Fruit fly (Drosophila melanogaster) whole organism, embryonic: ENCODE results near the gene CG32590.

ENCODE experiments used
- Atf6 ChIP-seq: fragments of 200-800 bp; sonication (Bioruptor generic); IDR thresholded peaks from 2 replicates; pipeline ENCODE4 v1.3.6; 2022; ENCODE audit warnings: missing biosample characterization, missing genetic modification characterization
- BEAF-32 ChIP-seq: fragments of 200-800 bp; sonication (Bioruptor generic); optimal IDR thresholded peaks from 3 replicates; lab custom pipeline; 2017; ENCODE audit warnings: missing biosample characterization, missing genetic modification characterization, mild to moderate bottlenecking, moderate library complexity, missing genetic modification reagents
- CG10979 ChIP-seq: fragments of 200-800 bp; sonication (Bioruptor generic); optimal IDR thresholded peaks from 2 replicates; lab custom pipeline; 2018; ENCODE audit warnings: missing biosample characterization, mild to moderate bottlenecking, missing genetic modification characterization, moderate library complexity
- CG12299 ChIP-seq: fragments of 200-800 bp; sonication (Bioruptor generic); optimal IDR thresholded peaks from 2 replicates; lab custom pipeline; 2018; ENCODE audit warnings: missing biosample characterization, mild to moderate bottlenecking, missing genetic modification characterization
- CG13624 ChIP-seq: fragments of 200-800 bp; sonication (Bioruptor generic); optimal IDR thresholded peaks from 2 replicates; lab custom pipeline; 2016; ENCODE audit warnings: missing biosample characterization, missing genetic modification characterization
- CG13775 ChIP-seq: fragments of 200-800 bp; sonication (Bioruptor generic); optimal IDR thresholded peaks from 3 replicates; lab custom pipeline; 2017; ENCODE audit warnings: missing biosample characterization, mild to moderate bottlenecking, missing genetic modification characterization
- CG14710 ChIP-seq: fragments of 200-800 bp; sonication (Bioruptor generic); optimal IDR thresholded peaks from 3 replicates; lab custom pipeline; 2019; ENCODE audit warnings: missing biosample characterization, mild to moderate bottlenecking, missing genetic modification characterization, moderate library complexity
- CG2199 ChIP-seq: fragments of 200-800 bp; sonication (Bioruptor generic); IDR thresholded peaks from 3 replicates; pipeline ENCODE4 v1.3.6; 2022; ENCODE audit warnings: missing biosample characterization, missing genetic modification characterization
- CG2875 ChIP-seq: fragments of 200-800 bp; sonication (Bioruptor generic); optimal IDR thresholded peaks from 2 replicates; lab custom pipeline; 2017; ENCODE audit warnings: missing biosample characterization, mild to moderate bottlenecking, missing genetic modification characterization, missing genetic modification reagents
- CG3163 ChIP-seq: fragments of 200-800 bp; sonication (Bioruptor generic); optimal IDR thresholded peaks from 3 replicates; lab custom pipeline; 2016; ENCODE audit warnings: missing biosample characterization, missing genetic modification characterization
- CG3281 ChIP-seq: fragments of 200-800 bp; sonication (Bioruptor generic); optimal IDR thresholded peaks from 3 replicates; lab custom pipeline; 2017; ENCODE audit warnings: missing biosample characterization, mild to moderate bottlenecking, missing genetic modification characterization
- CG3726 ChIP-seq: fragments of 200-800 bp; sonication (Bioruptor generic); IDR thresholded peaks from 3 replicates; pipeline ENCODE4, ENCODE4 v1.3.6; 2022; ENCODE audit warnings: missing biosample characterization, missing genetic modification characterization
- CG3838 ChIP-seq: fragments of 200-800 bp; sonication (Bioruptor generic); optimal IDR thresholded peaks from 3 replicates; lab custom pipeline; 2016; ENCODE audit warnings: missing biosample characterization, missing genetic modification characterization
- CG42726 ChIP-seq: fragments of 200-800 bp; sonication (Bioruptor generic); IDR thresholded peaks from 2 replicates; pipeline ENCODE4 v1.3.6; 2022; ENCODE audit warnings: missing biosample characterization, missing genetic modification characterization; ENCODE audit not compliant: partially characterized antibody
- CG4617 ChIP-seq: fragments of 200-800 bp; sonication (Bioruptor generic); optimal IDR thresholded peaks from 3 replicates; lab custom pipeline; 2016; ENCODE audit warnings: missing biosample characterization, missing genetic modification characterization, borderline replicate concordance
- CG5180 ChIP-seq: fragments of 200-800 bp; sonication (Bioruptor generic); optimal IDR thresholded peaks from 3 replicates; lab custom pipeline; 2017; ENCODE audit warnings: missing biosample characterization, missing genetic modification characterization, mild to moderate bottlenecking, moderate library complexity, missing genetic modification reagents
- CG6654 ChIP-seq: fragments of 200-800 bp; sonication (Bioruptor generic); optimal IDR thresholded peaks from 2 replicates; lab custom pipeline; 2017; ENCODE audit warnings: missing biosample characterization, mild to moderate bottlenecking, missing genetic modification characterization
- Doc2 ChIP-seq: fragments of 200-800 bp; sonication (Bioruptor generic); IDR thresholded peaks from 2 replicates; pipeline ENCODE4 v1.3.6; 2022; ENCODE audit warnings: missing biosample characterization, missing genetic modification characterization
- ERR ChIP-seq: fragments of 200-800 bp; sonication (Bioruptor generic); optimal IDR thresholded peaks from 2 replicates; lab custom pipeline; 2016; ENCODE audit warnings: missing biosample characterization, missing genetic modification characterization
- Fer1 ChIP-seq: fragments of 200-800 bp; sonication (Bioruptor generic); optimal IDR thresholded peaks from 2 replicates; lab custom pipeline; 2017; ENCODE audit warnings: missing biosample characterization, mild to moderate bottlenecking, missing genetic modification characterization
- GATAe ChIP-seq: fragments of 200-800 bp; sonication (Bioruptor generic); conservative IDR thresholded peaks from 2 replicates; pipeline ENCODE4 v1.3.6; 2022; ENCODE audit warnings: missing biosample characterization, missing genetic modification characterization
- H15 ChIP-seq: fragments of 200-800 bp; sonication (Bioruptor generic); IDR thresholded peaks from 3 replicates; pipeline ENCODE4 v1.3.6; 2022; ENCODE audit warnings: missing biosample characterization, missing genetic modification characterization
- HLH4C ChIP-seq: fragments of 200-800 bp; sonication (Bioruptor generic); IDR thresholded peaks from 3 replicates; pipeline ENCODE4 v1.3.6; 2022; ENCODE audit warnings: missing biosample characterization, missing genetic modification characterization; ENCODE audit not compliant: partially characterized antibody
- Hmx ChIP-seq: fragments of 200-800 bp; sonication (Bioruptor generic); optimal IDR thresholded peaks from 2 replicates; lab custom pipeline; 2016; ENCODE audit warnings: missing biosample characterization, missing genetic modification characterization
- Hsf ChIP-seq: fragments of 200-800 bp; sonication (Bioruptor generic); optimal IDR thresholded peaks from 3 replicates; lab custom pipeline; 2016; ENCODE audit warnings: missing biosample characterization, missing genetic modification characterization
- NC2α ChIP-seq: fragments of 200-800 bp; sonication (Bioruptor generic); optimal IDR thresholded peaks from 2 replicates; lab custom pipeline; 2016; ENCODE audit warnings: missing biosample characterization, missing genetic modification characterization
- NK7.1 ChIP-seq: fragments of 200-800 bp; sonication (Bioruptor generic); optimal IDR thresholded peaks from 3 replicates; lab custom pipeline; 2016; ENCODE audit warnings: missing biosample characterization, missing genetic modification characterization
- NfI ChIP-seq: fragments of 200-800 bp; sonication (Bioruptor generic); optimal IDR thresholded peaks from 3 replicates; lab custom pipeline; 2018; ENCODE audit warnings: missing biosample characterization, mild to moderate bottlenecking, missing genetic modification characterization, moderate library complexity
- Optix ChIP-seq: fragments of 200-800 bp; sonication (Bioruptor generic); IDR thresholded peaks from 3 replicates; pipeline ENCODE4 v1.3.6; 2022; ENCODE audit warnings: missing biosample characterization, missing genetic modification characterization
- Side ChIP-seq: fragments of 200-800 bp; sonication (Bioruptor generic); optimal IDR thresholded peaks from 2 replicates; lab custom pipeline; 2016; ENCODE audit warnings: missing biosample characterization, missing genetic modification characterization
- Sry-δ ChIP-seq: fragments of 200-800 bp; sonication (Bioruptor generic); optimal IDR thresholded peaks from 2 replicates; lab custom pipeline; 2016; ENCODE audit warnings: missing biosample characterization, missing genetic modification characterization
- Stat92E ChIP-seq, 3 experiments: fragments of >200 bp in 2 of 3; fragments of 200-800 bp in 1 of 3; sonication (Bioruptor generic) in 1 of 3; optimal IDR thresholded peaks; 2 replicates each; lab custom pipeline; 2017 to 2019; ENCODE audit warnings: missing biosample characterization in 3 of 3, missing genetic modification characterization in 3 of 3, mild to moderate bottlenecking in 1 of 3, moderate library complexity in 1 of 3
- Taf1 ChIP-seq: fragments of 200-800 bp; sonication (Bioruptor generic); IDR thresholded peaks from 2 replicates; pipeline ENCODE4 v1.3.6; 2022; ENCODE audit warnings: missing biosample characterization, missing genetic modification characterization
- ase ChIP-seq: fragments of 200-800 bp; sonication (Bioruptor generic); IDR thresholded peaks from 3 replicates; pipeline ENCODE4 v1.3.6; 2022; ENCODE audit warnings: missing biosample characterization, missing genetic modification characterization
- ato ChIP-seq: fragments of 200-800 bp; sonication (Bioruptor generic); IDR thresholded peaks from 2 replicates; pipeline ENCODE4 v1.3.6; 2022; ENCODE audit warnings: missing biosample characterization, missing genetic modification characterization; ENCODE audit not compliant: partially characterized antibody
- dmrt99B ChIP-seq: fragments of 200-800 bp; sonication (Bioruptor generic); optimal IDR thresholded peaks from 2 replicates; lab custom pipeline; 2018; ENCODE audit warnings: missing biosample characterization, mild to moderate bottlenecking, missing genetic modification characterization, moderate library complexity
- fru ChIP-seq: fragments of >200 bp; optimal IDR thresholded peaks from 2 replicates; lab custom pipeline; 2017
- gcm2 ChIP-seq: fragments of 200-800 bp; sonication (Bioruptor generic); optimal IDR thresholded peaks from 2 replicates; lab custom pipeline; 2016; ENCODE audit warnings: missing biosample characterization, missing genetic modification characterization
- ham ChIP-seq: fragments of 200-800 bp; sonication (Bioruptor generic); IDR thresholded peaks from 2 replicates; pipeline ENCODE4 v1.3.6; 2022; ENCODE audit warnings: missing biosample characterization, missing genetic modification characterization
- hb ChIP-seq: fragments of 200-800 bp; sonication (Bioruptor generic); IDR thresholded peaks from 3 replicates; pipeline ENCODE4 v1.3.6; 2022; ENCODE audit warnings: missing biosample characterization, missing genetic modification characterization; ENCODE audit not compliant: partially characterized antibody
- ken ChIP-seq: fragments of 200-800 bp; sonication (Bioruptor generic); IDR thresholded peaks from 3 replicates; pipeline ENCODE4 v1.3.6; 2022; ENCODE audit warnings: missing biosample characterization, missing genetic modification characterization
- knrl ChIP-seq: fragments of 200-800 bp; sonication (Bioruptor generic); IDR thresholded peaks from 3 replicates; pipeline ENCODE4 v1.3.6; 2022; ENCODE audit warnings: missing biosample characterization, missing genetic modification characterization; ENCODE audit not compliant: partially characterized antibody
- sc ChIP-seq, 3 experiments: fragments of >200 bp in 2 of 3; fragments of 200-800 bp in 1 of 3; sonication (Bioruptor generic) in 1 of 3; optimal IDR thresholded peaks; 2 replicates in 2 of 3; 3 replicates in 1 of 3; lab custom pipeline; 2017; ENCODE audit warnings: mild to moderate bottlenecking in 1 of 3, missing biosample characterization in 1 of 3, missing genetic modification characterization in 1 of 3, missing genetic modification reagents in 1 of 3
- seq ChIP-seq: fragments of 200-800 bp; sonication (Bioruptor generic); IDR thresholded peaks from 2 replicates; pipeline ENCODE4 v1.3.6; 2022; ENCODE audit warnings: missing biosample characterization, missing genetic modification characterization
- slp2 ChIP-seq: fragments of 200-800 bp; sonication (Bioruptor generic); optimal IDR thresholded peaks from 2 replicates; lab custom pipeline; 2016; ENCODE audit warnings: missing biosample characterization, missing genetic modification characterization
- sr ChIP-seq: fragments of 200-800 bp; sonication (Bioruptor generic); IDR thresholded peaks from 3 replicates; pipeline ENCODE4 v1.3.6; 2022; ENCODE audit warnings: missing biosample characterization, missing genetic modification characterization
- usp ChIP-seq: fragments of >200 bp; optimal IDR thresholded peaks from 2 replicates; lab custom pipeline; 2017; ENCODE audit warnings: missing biosample characterization, missing genetic modification characterization
- vfl ChIP-seq: fragments of 200-800 bp; sonication (Bioruptor generic); optimal IDR thresholded peaks from 2 replicates; lab custom pipeline; 2016; ENCODE audit warnings: missing biosample characterization, missing genetic modification characterization
- zen2 ChIP-seq: fragments of 200-800 bp; sonication (Bioruptor generic); IDR thresholded peaks from 3 replicates; pipeline ENCODE4 v1.3.6; 2022; ENCODE audit warnings: missing biosample characterization, missing genetic modification characterization; ENCODE audit not compliant: partially characterized antibody

The CG32590 gene

dm6 chrX:14882536-14883118 lies 43.7 kb upstream of the CG32590 start, which contains the start of the genes CG45064 and CG45065 (continued):
- TF ChIP-seq CG2199 (GFP tag; lab: Robert Waterston, UW) (peak; percentile 92; the same call in 2 of the 3 replicates), Hsf (GFP tag; lab: Kevin White, UChicago) (peak; percentile 78), vfl (GFP tag; lab: Kevin White, UChicago) (peak; percentile 62), usp (GFP tag; lab: Kevin White, UChicago) (no peak), zen2 (no peak), Fer1 (GFP tag; lab: Kevin White, UChicago) (peak; percentile 75), Doc2 (no peak), Atf6 (GFP tag; lab: Robert Waterston, UW) (peak; percentile 72; the same call in 1 of the 2 replicates), HLH4C (GFP tag; lab: Robert Waterston, UW) (no peak), Sry-δ (GFP tag; lab: Kevin White, UChicago) (peak; percentile 42), dmrt99B (tag; lab: Kevin White, UChicago) (peak; percentile 95), CG13624 (peak; percentile 68), CG14710 (tag; lab: Kevin White, UChicago) (peak; percentile 78), Hmx (peak; percentile 57), Optix (GFP tag; lab: Robert Waterston, UW) (peak; percentile 64), CG2875 (GFP tag; lab: Kevin White, UChicago) (peak; percentile 80), seq (GFP tag; lab: Robert Waterston, UW) (peak; percentile 80), ase (peak; percentile 76), CG3163 (GFP tag; lab: Kevin White, UChicago) (peak; percentile 66), ken (GFP tag; lab: Robert Waterston, UW) (peak; percentile 86), CG3838 (GFP tag; lab: Kevin White, UChicago) (peak; percentile 13), CG13775 (GFP tag; lab: Kevin White, UChicago) (peak; percentile 57), CG5180 (GFP tag; lab: Kevin White, UChicago) (peak; percentile 78), NfI (GFP tag; lab: Kevin White, UChicago) (peak; percentile 81), CG3726 (GFP tag; lab: Robert Waterston, UW) (peak; percentile 59; the same call in 2 of the 3 replicates), H15 (peak; percentile 86), gcm2 (GFP tag; lab: Kevin White, UChicago) (peak; percentile 56), CG3281 (GFP tag; lab: Kevin White, UChicago) (peak; percentile 69), Taf1 (GFP tag; lab: Robert Waterston, UW) (no peak), CG12299 (tag; lab: Kevin White, UChicago) (peak; percentile 22), ato (GFP tag; lab: Robert Waterston, UW) (no peak), NC2α (GFP tag; lab: Kevin White, UChicago) (peak; percentile 41), CG4617 (GFP tag; lab: Kevin White, UChicago) (peak; percentile 16), NK7.1 (GFP tag; lab: Kevin White, UChicago) (peak; percentile 69), Stat92E (GFP tag; optimal IDR thresholded peaks at IDR 0.05; lab: Kevin White, UChicago) (peak in 1 of 3 experiments; percentile 4), hb (GFP tag; lab: Robert Waterston, UW) (no peak), slp2 (GFP tag; lab: Kevin White, UChicago) (peak; percentile 80), sc (optimal IDR thresholded peaks at IDR 0.05; lab: Kevin White, UChicago) (no peak), sc (GFP tag; optimal IDR thresholded peaks at IDR 0.05; lab: Kevin White, UChicago) (peak; percentile 70), Side (GFP tag; lab: Kevin White, UChicago) (peak; percentile 84), ERR (GFP tag; lab: Kevin White, UChicago) (peak; percentile 41), fru (lab: Kevin White, UChicago) (no peak), CG10979 (tag; lab: Kevin White, UChicago) (peak; percentile 87), ham (no peak), BEAF-32 (GFP tag; lab: Kevin White, UChicago) (no peak), CG42726 (GFP tag; lab: Robert Waterston, UW) (no peak), GATAe (no peak), sr (GFP tag; lab: Robert Waterston, UW) (peak; percentile 74; the same call in 1 of the 3 replicates), knrl (GFP tag; lab: Robert Waterston, UW) (no peak), CG6654 (GFP tag; lab: Kevin White, UChicago) (peak; percentile 70)
